Fruit fly (Drosophila melanogaster): ENCODE data around the gene Nepl5.

- TF ChIP-seq CTCF (optimal IDR thresholded peaks at IDR 0.05) (no peak), CG8478 (optimal IDR thresholded peaks at IDR 0.05) (no peak)
These were observed 42.1 kb downstream of the Nepl5 start, which contains the start of gene Tig for dm6 chr2L:6423148-6423547.

All from S2 (cell line).